Fruit fly (Drosophila melanogaster) whole organism, adult: Measurements from ENCODE around the gene Or10a.
A peak's percentile ranks its signal among the peaks of the same experiment; 100 is the strongest.

Experiments used
- CG7045 ChIP-seq: fragments of 200-800 bp; sonication (Bioruptor generic); optimal IDR thresholded peaks from 2 replicates; lab custom pipeline; 2017; ENCODE audit warnings: missing biosample characterization, mild to moderate bottlenecking, missing genetic modification characterization
- Hr96 ChIP-seq: fragments of 200-800 bp; sonication (Bioruptor generic); optimal IDR thresholded peaks from 2 replicates; lab custom pipeline; 2016; ENCODE audit warnings: missing biosample characterization, missing genetic modification characterization

- TF ChIP-seq CG7045 (GFP tag; lab: Kevin White, UChicago) (peak; percentile 22), Hr96 (GFP tag; lab: Kevin White, UChicago) (no peak)
Observed at dm6 chrX:11370792-11371191, 46.4 kb downstream of the Or10a start.
